Worm (Caenorhabditis elegans): ENCODE results near the gene C11E4.7.

Gene C11E4.7

ce11 chrX:9653478-9653877 is 36.5 kb downstream of the C11E4.7 start:
- TF ChIP-seq peb-1 (tag; optimal IDR thresholded peaks at IDR 0.05): no peak
- TF ChIP-seq nhr-10 (tag; optimal IDR thresholded peaks at IDR 0.05): no peak
- TF ChIP-seq sma-9 (GFP tag; optimal IDR thresholded peaks at IDR 0.05): no peak
- no peak for TF ChIP-seq sma-9 (tag; optimal IDR thresholded peaks at IDR 0.05)
- TF ChIP-seq unc-62 (GFP tag; optimal IDR thresholded peaks at IDR 0.05): no peak
- no peak for TF ChIP-seq egl-27 (tag; optimal IDR thresholded peaks at IDR 0.05)
- TF ChIP-seq elt-1 (tag; optimal IDR thresholded peaks at IDR 0.05): no peak
- no peak for TF ChIP-seq elt-3 (tag; optimal IDR thresholded peaks at IDR 0.05)
- TF ChIP-seq blmp-1 (tag; optimal IDR thresholded peaks at IDR 0.05; ENCODE audit: insufficient read depth): no peak
- TF ChIP-seq nhr-6 (tag; optimal IDR thresholded peaks at IDR 0.05): no peak

- TF ChIP-seq F13H6.1 (tag; optimal IDR thresholded peaks at IDR 0.05) (no peak), crh-2 (tag; optimal IDR thresholded peaks at IDR 0.05) (no peak), unc-39 (tag; optimal IDR thresholded peaks at IDR 0.05) (no peak), nhr-6 (tag; optimal IDR thresholded peaks at IDR 0.05) (no peak), lin-39 (tag; optimal IDR thresholded peaks at IDR 0.05) (no peak), ceh-82 (tag; optimal IDR thresholded peaks at IDR 0.05) (no peak), nhr-11 (tag; optimal IDR thresholded peaks at IDR 0.05) (no peak), ztf-4 (tag; optimal IDR thresholded peaks at IDR 0.05) (no peak), elt-1 (tag; optimal IDR thresholded peaks at IDR 0.05) (no peak), nhr-12 (tag; optimal IDR thresholded peaks at IDR 0.05) (no peak), zag-1 (tag; optimal IDR thresholded peaks at IDR 0.05) (no peak)
Measured at ce11 chrX:9654232-9654631, 37.2 kb downstream of the C11E4.7 start.

- TF ChIP-seq peb-1 (tag; optimal IDR thresholded peaks at IDR 0.05) (no peak), unc-55 (GFP tag; optimal IDR thresholded peaks at IDR 0.05) (no peak), alr-1 (tag; optimal IDR thresholded peaks at IDR 0.05) (no peak), Y55F3AM.14 (GFP tag; optimal IDR thresholded peaks at IDR 0.05) (no peak), unc-39 (tag; optimal IDR thresholded peaks at IDR 0.05) (no peak), ZK546.5 (tag; optimal IDR thresholded peaks at IDR 0.05) (no peak), unc-62 (GFP tag; optimal IDR thresholded peaks at IDR 0.05) (no peak), sma-9 (GFP tag; optimal IDR thresholded peaks at IDR 0.05) (no peak), sma-9 (tag; optimal IDR thresholded peaks at IDR 0.05) (no peak), nhr-129 (tag; optimal IDR thresholded peaks at IDR 0.05) (no peak)
Measured at ce11 chrX:9656772-9657171, 39.8 kb downstream of the C11E4.7 start.

- no peak for TF ChIP-seq zag-1 (tag; optimal IDR thresholded peaks at IDR 0.05)
- TF ChIP-seq unc-39 (tag; optimal IDR thresholded peaks at IDR 0.05): no peak
- TF ChIP-seq fos-1 (tag; optimal IDR thresholded peaks at IDR 0.05): no peak
- TF ChIP-seq sma-9 (GFP tag; optimal IDR thresholded peaks at IDR 0.05): no peak
- TF ChIP-seq sma-9 (tag; optimal IDR thresholded peaks at IDR 0.05): no peak
- no peak for TF ChIP-seq ztf-11 (tag; optimal IDR thresholded peaks at IDR 0.05)
- no peak for TF ChIP-seq elt-1 (tag; optimal IDR thresholded peaks at IDR 0.05)
- TF ChIP-seq unc-55 (GFP tag; optimal IDR thresholded peaks at IDR 0.05): no peak
- no peak for TF ChIP-seq nhr-11 (tag; optimal IDR thresholded peaks at IDR 0.05)
- no peak for TF ChIP-seq crh-2 (tag; optimal IDR thresholded peaks at IDR 0.05)
- TF ChIP-seq R02D3.7 (tag; optimal IDR thresholded peaks at IDR 0.05): no peak
- no peak for TF ChIP-seq unc-62 (GFP tag; optimal IDR thresholded peaks at IDR 0.05)
- TF ChIP-seq C34F6.9 (tag; optimal IDR thresholded peaks at IDR 0.05): no peak
- no peak for TF ChIP-seq mdl-1 (tag; optimal IDR thresholded peaks at IDR 0.05)
- TF ChIP-seq lin-13 (GFP tag; optimal IDR thresholded peaks at IDR 0.05): no peak
Measured at ce11 chrX:9665944-9666343, 48.9 kb downstream of the C11E4.7 start.

DNA sequence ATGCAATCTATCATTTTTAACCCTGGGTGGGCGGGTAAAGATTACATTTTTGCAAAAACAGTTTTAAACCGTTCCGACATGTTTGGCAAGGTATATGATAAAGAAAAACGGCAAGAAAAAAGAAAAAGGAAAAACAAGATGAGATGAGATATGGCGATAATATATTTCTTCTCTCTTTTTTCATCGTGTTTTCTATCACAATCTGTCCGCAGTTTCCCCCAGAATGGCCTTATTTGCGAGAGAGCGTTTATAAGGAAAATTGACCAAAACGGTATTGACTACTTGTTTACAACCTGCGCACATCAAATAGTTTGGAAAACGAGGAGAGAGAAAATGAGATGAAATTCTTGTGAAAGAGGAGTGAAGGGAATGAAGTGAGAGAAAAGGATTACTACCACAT is 50.4 kb downstream of the C11E4.7 start:
- TF ChIP-seq lin-11 (tag; optimal IDR thresholded peaks at IDR 0.05) (no peak), egl-27 (tag; optimal IDR thresholded peaks at IDR 0.05) (peak; percentile 4), ceh-82 (tag; optimal IDR thresholded peaks at IDR 0.05) (no peak), ceh-16 (tag; optimal IDR thresholded peaks at IDR 0.05) (peak; percentile 86), lsy-2 (tag; optimal IDR thresholded peaks at IDR 0.05) (peak in 1 of 2 experiments; percentile 33), R02D3.7 (tag; optimal IDR thresholded peaks at IDR 0.05) (no peak), unc-55 (GFP tag; optimal IDR thresholded peaks at IDR 0.05) (no peak), C34F6.9 (tag; optimal IDR thresholded peaks at IDR 0.05) (peak; percentile 41), nhr-6 (tag; optimal IDR thresholded peaks at IDR 0.05) (peak; percentile 61), snpc-4 (tag; optimal IDR thresholded peaks at IDR 0.05) (no peak), ZK546.5 (tag; optimal IDR thresholded peaks at IDR 0.05) (no peak), dmd-4 (tag; optimal IDR thresholded peaks at IDR 0.05) (no peak), mbf-1 (tag; optimal IDR thresholded peaks at IDR 0.05) (no peak), lin-13 (GFP tag; optimal IDR thresholded peaks at IDR 0.05) (peak; percentile 8), lin-39 (tag; optimal IDR thresholded peaks at IDR 0.05) (no peak), nhr-237 (tag; optimal IDR thresholded peaks at IDR 0.05) (no peak), ama-1 (optimal IDR thresholded peaks at IDR 0.05) (no peak), mab-5 (tag; optimal IDR thresholded peaks at IDR 0.05) (no peak), ztf-1 (GFP tag; conservative IDR thresholded peaks at IDR 0.05) (no peak), sma-9 (GFP tag; optimal IDR thresholded peaks at IDR 0.05) (peak; percentile 19), sma-9 (tag; optimal IDR thresholded peaks at IDR 0.05) (no peak), ztf-11 (tag; optimal IDR thresholded peaks at IDR 0.05) (no peak), nhr-10 (tag; optimal IDR thresholded peaks at IDR 0.05) (no peak), blmp-1 (tag; optimal IDR thresholded peaks at IDR 0.05; ENCODE audit: insufficient read depth) (peak; percentile 75), nhr-77 (tag; optimal IDR thresholded peaks at IDR 0.05) (no peak), nhr-23 (tag; optimal IDR thresholded peaks at IDR 0.05) (no peak), unc-62 (GFP tag; optimal IDR thresholded peaks at IDR 0.05) (no peak), elt-1 (tag; optimal IDR thresholded peaks at IDR 0.05) (no peak), nhr-11 (tag; optimal IDR thresholded peaks at IDR 0.05) (no peak), nhr-21 (tag; optimal IDR thresholded peaks at IDR 0.05) (peak; percentile 50), elt-3 (tag; optimal IDR thresholded peaks at IDR 0.05) (no peak), ztf-4 (tag; optimal IDR thresholded peaks at IDR 0.05) (peak; percentile 24), unc-39 (tag; optimal IDR thresholded peaks at IDR 0.05) (no peak)
